Worm (Caenorhabditis elegans) whole organism, late embryonic: Measurements from ENCODE around the gene K02E2.6.

Experiments
- C08G9.2 ChIP-seq: sonication (generic microtip); optimal IDR thresholded peaks from 2 replicates; lab custom pipeline; 2016; ENCODE audit warnings: mild to moderate bottlenecking, missing genetic modification characterization, moderate library complexity, missing compliant biosample characterization
- K02D7.2 ChIP-seq: sonication (generic microtip); optimal IDR thresholded peaks from 2 replicates; lab custom pipeline; 2017; ENCODE audit warnings: mild to moderate bottlenecking, missing genetic modification characterization, missing compliant biosample characterization
- Y22D7AL.16 ChIP-seq: sonication (generic microtip); optimal IDR thresholded peaks from 2 replicates; lab custom pipeline; 2016; ENCODE audit warnings: missing genetic modification characterization, missing compliant biosample characterization
- ahr-1 ChIP-seq: sonication (generic microtip); optimal IDR thresholded peaks from 2 replicates; lab custom pipeline; 2016; ENCODE audit warnings: missing genetic modification characterization, missing compliant biosample characterization
- ceh-14 ChIP-seq: sonication (generic microtip); optimal IDR thresholded peaks from 2 replicates; lab custom pipeline; 2016; ENCODE audit warnings: missing genotype, missing genetic modification characterization, missing compliant biosample characterization
- ceh-2 ChIP-seq: sonication (generic microtip); optimal IDR thresholded peaks from 2 replicates; lab custom pipeline; 2016; ENCODE audit warnings: missing genotype, missing genetic modification characterization, missing compliant biosample characterization
- ceh-22 ChIP-seq: sonication (generic microtip); optimal IDR thresholded peaks from 2 replicates; lab custom pipeline; 2017; ENCODE audit warnings: missing biosample characterization, missing genetic modification characterization
- ceh-24 ChIP-seq: sonication (generic microtip); optimal IDR thresholded peaks from 2 replicates; lab custom pipeline; 2016; ENCODE audit warnings: mild to moderate bottlenecking, missing genetic modification characterization, missing compliant biosample characterization
- ceh-31 ChIP-seq: sonication (generic microtip); optimal IDR thresholded peaks from 2 replicates; lab custom pipeline; 2016; ENCODE audit warnings: missing genetic modification characterization, missing compliant biosample characterization
- ceh-34 ChIP-seq: sonication (generic microtip); optimal IDR thresholded peaks from 2 replicates; lab custom pipeline; 2016; ENCODE audit warnings: mild to moderate bottlenecking, missing genetic modification characterization, missing compliant biosample characterization
- ceh-48 ChIP-seq: sonication (generic microtip); optimal IDR thresholded peaks from 2 replicates; lab custom pipeline; 2016; ENCODE audit warnings: missing genetic modification characterization, inconsistent platforms, missing compliant biosample characterization
- ceh-6 ChIP-seq: fragments of 200-800 bp; sonication (Bioruptor generic); optimal IDR thresholded peaks from 2 replicates; lab custom pipeline; 2018; ENCODE audit warnings: mild to moderate bottlenecking, missing genetic modification characterization, missing compliant biosample characterization
- che-1 ChIP-seq: sonication (generic microtip); optimal IDR thresholded peaks from 2 replicates; lab custom pipeline; 2016; ENCODE audit warnings: mild to moderate bottlenecking, missing genetic modification characterization, missing compliant biosample characterization
- dmd-4 ChIP-seq: sonication (generic microtip); optimal IDR thresholded peaks from 2 replicates; lab custom pipeline; 2016; ENCODE audit warnings: borderline replicate concordance, missing genetic modification characterization, missing compliant biosample characterization
- elt-2 ChIP-seq: sonication (generic microtip); optimal IDR thresholded peaks from 2 replicates; lab custom pipeline; 2016; ENCODE audit warnings: missing genetic modification reagents, missing genetic modification characterization, missing compliant biosample characterization
- eyg-1 ChIP-seq: sonication (generic microtip); optimal IDR thresholded peaks from 2 replicates; lab custom pipeline; 2016; ENCODE audit warnings: missing genotype, missing genetic modification characterization, missing compliant biosample characterization
- gmeb-2 ChIP-seq: sonication (generic microtip); optimal IDR thresholded peaks from 2 replicates; lab custom pipeline; 2016; ENCODE audit warnings: missing genetic modification characterization, inconsistent platforms, missing compliant biosample characterization
- hlh-6 ChIP-seq: sonication (generic microtip); optimal IDR thresholded peaks from 2 replicates; lab custom pipeline; 2016; ENCODE audit warnings: missing genotype, missing genetic modification characterization, missing compliant biosample characterization
- hlh-8 ChIP-seq: sonication (generic microtip); optimal IDR thresholded peaks from 2 replicates; lab custom pipeline; 2016; ENCODE audit warnings: missing genotype, missing genetic modification characterization, missing compliant biosample characterization
- lim-6 ChIP-seq: sonication (generic microtip); optimal IDR thresholded peaks from 2 replicates; lab custom pipeline; 2016; ENCODE audit warnings: missing genetic modification characterization, missing compliant biosample characterization
- madf-2 ChIP-seq: sonication (generic microtip); optimal IDR thresholded peaks from 2 replicates; lab custom pipeline; 2017; ENCODE audit warnings: missing genetic modification characterization, missing compliant biosample characterization
- mec-3 ChIP-seq: sonication (generic microtip); optimal IDR thresholded peaks from 2 replicates; lab custom pipeline; 2016; ENCODE audit warnings: borderline replicate concordance, missing genetic modification characterization, missing compliant biosample characterization
- nhr-11 ChIP-seq: fragments of 150-350 bp; optimal IDR thresholded peaks from 2 replicates; lab custom pipeline; 2014; ENCODE audit warnings: missing biosample characterization, missing genetic modification characterization
- pag-3 ChIP-seq: sonication (generic microtip); optimal IDR thresholded peaks from 2 replicates; lab custom pipeline; 2016; ENCODE audit warnings: missing compliant biosample characterization, missing genetic modification characterization, borderline replicate concordance
- pax-1 ChIP-seq: fragments of 150-350 bp; optimal IDR thresholded peaks from 2 replicates; lab custom pipeline; 2014; ENCODE audit warnings: missing biosample characterization, missing genetic modification characterization
- pha-2 ChIP-seq: sonication (generic microtip); optimal IDR thresholded peaks from 2 replicates; lab custom pipeline; 2017; ENCODE audit warnings: mild to moderate bottlenecking, missing genetic modification characterization, missing compliant biosample characterization
- pqm-1 ChIP-seq: sonication (generic microtip); optimal IDR thresholded peaks from 2 replicates; lab custom pipeline; 2016; ENCODE audit warnings: missing genetic modification characterization, missing compliant biosample characterization
- ref-2 ChIP-seq: sonication (generic microtip); optimal IDR thresholded peaks from 2 replicates; lab custom pipeline; 2016; ENCODE audit warnings: missing genetic modification characterization, missing compliant biosample characterization
- rnt-1 ChIP-seq: sonication (generic microtip); optimal IDR thresholded peaks from 2 replicates; lab custom pipeline; 2016; ENCODE audit warnings: missing genetic modification characterization, missing compliant biosample characterization
- sox-2 ChIP-seq: fragments of 200-800 bp; sonication (Bioruptor generic); IDR thresholded peaks from 2 replicates; pipeline ENCODE4 v1.3.6; 2022; ENCODE audit warnings: missing genetic modification reagents, missing genetic modification characterization, missing compliant biosample characterization
- sox-4 ChIP-seq: sonication (generic microtip); optimal IDR thresholded peaks from 2 replicates; lab custom pipeline; 2017; ENCODE audit warnings: mild to moderate bottlenecking, missing genetic modification characterization, inconsistent platforms, missing compliant biosample characterization
- syd-9 ChIP-seq: sonication (generic microtip); optimal IDR thresholded peaks from 2 replicates; lab custom pipeline; 2016; ENCODE audit warnings: mild to moderate bottlenecking, missing genetic modification characterization, moderate library complexity, missing compliant biosample characterization
- tbx-7 ChIP-seq: sonication (generic microtip); optimal IDR thresholded peaks from 2 replicates; lab custom pipeline; 2016; ENCODE audit warnings: missing genotype, missing genetic modification characterization, missing compliant biosample characterization
- ttx-3 ChIP-seq: sonication (generic microtip); optimal IDR thresholded peaks from 2 replicates; lab custom pipeline; 2016; ENCODE audit warnings: missing genetic modification reagents, missing genetic modification characterization, missing compliant biosample characterization
- unc-3 ChIP-seq, 2 experiments: fragments of 200-800 bp in 1 of 2; sonication (Bioruptor generic) in 1 of 2; sonication (generic microtip) in 1 of 2; conservative IDR thresholded peaks in 1 of 2; optimal IDR thresholded peaks in 1 of 2; 2 replicates each; pipeline versions ENCODE4 v1.3.6 to Lab custom; 2016 to 2022; ENCODE audit warnings: missing compliant biosample characterization in 2 of 2, missing genetic modification characterization in 2 of 2, missing genetic modification reagents in 1 of 2
- unc-42 ChIP-seq: sonication (generic microtip); optimal IDR thresholded peaks from 2 replicates; lab custom pipeline; 2016; ENCODE audit warnings: missing genotype, missing genetic modification characterization, missing compliant biosample characterization
- unc-55 ChIP-seq: sonication (generic microtip); optimal IDR thresholded peaks from 2 replicates; lab custom pipeline; 2017; ENCODE audit warnings: missing biosample characterization, missing genetic modification reagents, missing genetic modification characterization
- unc-86 ChIP-seq: sonication (generic microtip); optimal IDR thresholded peaks from 2 replicates; lab custom pipeline; 2016; ENCODE audit warnings: missing genetic modification characterization, missing compliant biosample characterization
- zip-5 ChIP-seq: sonication (generic microtip); optimal IDR thresholded peaks from 2 replicates; lab custom pipeline; 2016; ENCODE audit warnings: missing genetic modification characterization, missing compliant biosample characterization

K02E2.6 gene

ce11 chrV:20386942-20387341 is 6.6 kb downstream of the K02E2.6 start, which contains the start of gene K02E2.7:
K02E2.7 (minus strand) TSS chrV:20387042.
- TF ChIP-seq ref-2 (tag; lab: Kevin White, UChicago), result no peak
- TF ChIP-seq gmeb-2, result no peak
- TF ChIP-seq ceh-2, result no peak
- TF ChIP-seq unc-3 (GFP tag; conservative IDR thresholded peaks at IDR 0.05; lab: Robert Waterston, UW), result no peak
- no peak for TF ChIP-seq unc-3 (tag; optimal IDR thresholded peaks at IDR 0.05; lab: Kevin White, UChicago)
- TF ChIP-seq ceh-22 (tag; lab: Kevin White, UChicago), result no peak
- TF ChIP-seq hlh-6 (tag; lab: Kevin White, UChicago), result no peak
- no peak for TF ChIP-seq elt-2 (tag; lab: Kevin White, UChicago)
- no peak for TF ChIP-seq ttx-3 (tag; lab: Kevin White, UChicago)
- no peak for TF ChIP-seq ceh-6 (GFP tag; lab: Kevin White, UChicago)
- TF ChIP-seq pha-2 (tag; lab: Kevin White, UChicago), result no peak
- no peak for TF ChIP-seq nhr-11
- no peak for TF ChIP-seq pag-3
- TF ChIP-seq ceh-31, result no peak

DNA sequence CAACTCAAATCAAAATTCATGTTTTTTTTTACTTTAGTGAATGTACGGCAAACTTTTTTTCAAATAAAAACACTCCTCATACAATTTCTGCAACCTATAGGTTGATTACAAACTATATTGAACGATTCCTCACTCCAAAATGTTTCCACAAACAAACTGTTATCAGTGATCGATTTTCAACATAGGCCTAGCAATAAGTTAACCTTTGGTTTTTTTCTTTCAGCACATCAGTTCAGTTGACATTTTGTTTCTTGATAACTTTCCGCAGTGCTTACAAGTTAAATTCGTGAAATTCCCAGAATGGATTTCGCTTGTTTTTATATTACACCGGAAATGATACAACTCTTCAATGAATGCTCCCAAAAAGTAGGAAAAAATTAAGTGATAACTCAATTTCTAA is 7.1 kb downstream of the K02E2.6 start, which contains the start of gene F53H2.1:
Gene F53H2.1, plus strand, starts transcription at position 301 of the 400 bp plus-strand sequence.
- TF ChIP-seq sox-4 (tag; lab: Kevin White, UChicago), result no peak
- no peak for TF ChIP-seq ceh-48 (tag; lab: Kevin White, UChicago)
- TF ChIP-seq ahr-1 (tag; lab: Kevin White, UChicago), result no peak
- no peak for TF ChIP-seq rnt-1
- TF ChIP-seq sox-2 (GFP tag; lab: Robert Waterston, UW), result no peak
- no peak for TF ChIP-seq lim-6 (tag; lab: Kevin White, UChicago)
- no peak for TF ChIP-seq mec-3 (tag; lab: Kevin White, UChicago)
- TF ChIP-seq C08G9.2 (tag; lab: Kevin White, UChicago), result no peak
- no peak for TF ChIP-seq ceh-24 (tag; lab: Kevin White, UChicago)
- TF ChIP-seq ttx-3 (tag; lab: Kevin White, UChicago), result no peak
- no peak for TF ChIP-seq ceh-34 (tag; lab: Kevin White, UChicago)
- TF ChIP-seq pqm-1, result no peak
- no peak for TF ChIP-seq syd-9 (tag; lab: Kevin White, UChicago)
- TF ChIP-seq eyg-1 (tag; lab: Kevin White, UChicago), result no peak
- TF ChIP-seq zip-5 (tag; lab: Kevin White, UChicago), result no peak
- no peak for TF ChIP-seq unc-86 (tag; lab: Kevin White, UChicago)
- no peak for TF ChIP-seq madf-2 (tag; lab: Kevin White, UChicago)

- no peak for TF ChIP-seq K02D7.2 (tag; lab: Kevin White, UChicago)
- no peak for TF ChIP-seq hlh-6 (tag; lab: Kevin White, UChicago)
- TF ChIP-seq hlh-8 (tag; lab: Kevin White, UChicago), result no peak
- no peak for TF ChIP-seq dmd-4 (tag; lab: Kevin White, UChicago)
- TF ChIP-seq unc-55 (GFP tag; lab: Kevin White, UChicago), result no peak
- TF ChIP-seq ceh-14 (tag; lab: Kevin White, UChicago), result no peak
- no peak for TF ChIP-seq pqm-1
- no peak for TF ChIP-seq tbx-7 (tag; lab: Kevin White, UChicago)
- TF ChIP-seq pax-1 (tag; lab: Kevin White, UChicago), result no peak
- no peak for TF ChIP-seq ceh-22 (tag; lab: Kevin White, UChicago)
- TF ChIP-seq Y22D7AL.16, result no peak
- TF ChIP-seq che-1 (tag; lab: Kevin White, UChicago), result no peak
- no peak for TF ChIP-seq pag-3
- TF ChIP-seq pha-2 (tag; lab: Kevin White, UChicago), result no peak
- no peak for TF ChIP-seq unc-42
- TF ChIP-seq gmeb-2, result no peak
Measured at ce11 chrV:20393773-20394172, 13.4 kb downstream of the K02E2.6 start, which contains the start of gene cnc-7. cnc-7 (plus strand) TSS chrV:20394073.
